Fruit fly (Drosophila melanogaster): ENCODE measurements around the gene loh.

DNA sequence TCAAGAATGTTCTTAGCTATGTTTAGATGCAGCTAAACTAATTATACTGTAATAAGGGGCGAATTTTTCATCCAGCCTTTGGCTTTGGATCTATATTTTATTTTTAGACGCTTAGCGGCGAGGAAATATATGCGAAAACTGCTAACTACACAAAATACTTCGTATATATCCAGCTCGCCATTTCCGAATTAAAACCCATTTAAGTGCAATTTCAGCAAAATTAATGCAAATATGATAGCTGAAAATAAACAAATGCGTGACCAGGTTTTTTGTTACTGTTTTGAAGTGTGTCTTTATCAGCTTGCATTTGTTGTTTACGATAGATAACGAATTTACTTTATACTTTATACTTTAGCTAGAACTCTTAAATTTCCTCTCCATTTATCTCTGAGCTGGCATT is 47.3 kb upstream of the loh start:
- no peak for TF ChIP-seq Clk (GFP tag; optimal IDR thresholded peaks at IDR 0.05)
- no peak for TF ChIP-seq cnc (optimal IDR thresholded peaks at IDR 0.05)
- no peak for TF ChIP-seq bab1 (GFP tag; optimal IDR thresholded peaks at IDR 0.05)
- TF ChIP-seq toe (GFP tag; optimal IDR thresholded peaks at IDR 0.05): no peak
- TF ChIP-seq CG14711 (tag; optimal IDR thresholded peaks at IDR 0.05): no peak
- TF ChIP-seq CG11617 (GFP tag; optimal IDR thresholded peaks at IDR 0.05): no peak
- TF ChIP-seq kay (GFP tag; ENCODE audit: borderline replicate concordance): no peak
- no peak for TF ChIP-seq Mnt (GFP tag; optimal IDR thresholded peaks at IDR 0.05)
- no peak for TF ChIP-seq CG12768 (GFP tag; optimal IDR thresholded peaks at IDR 0.05)
- TF ChIP-seq ovo (GFP tag; optimal IDR thresholded peaks at IDR 0.05): no peak
- no peak for TF ChIP-seq CG33017 (tag; optimal IDR thresholded peaks at IDR 0.05)

Measured in whole organism, adult.